Fruit fly (Drosophila melanogaster): Measurements from ENCODE around the gene CG14537.

Gene CG14537

DNA sequence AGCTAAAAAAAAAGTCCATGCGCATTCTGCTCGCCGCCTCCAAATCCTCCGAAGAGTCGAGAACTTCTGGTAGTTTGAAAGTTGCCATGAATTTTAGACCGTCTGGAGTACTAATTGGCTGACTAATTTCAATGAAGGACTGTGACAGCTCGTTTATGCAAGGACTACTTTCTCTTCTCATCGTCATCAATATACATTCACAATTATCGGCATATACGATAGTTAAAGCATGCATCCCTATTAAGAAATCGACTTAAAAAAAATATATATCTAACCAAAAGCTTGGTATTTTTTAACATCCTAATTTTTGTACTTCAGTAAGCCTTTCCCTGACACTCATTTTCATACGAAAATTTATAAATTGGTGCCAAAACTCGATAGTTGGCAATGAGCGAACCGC lies at the start of gene CG14537:
Gene CG14537, plus strand, starts transcription at position 301 of the 400 bp plus-strand sequence.
- TF ChIP-seq Pif1A (GFP tag; optimal IDR thresholded peaks at IDR 0.05) = no peak
- no peak for TF ChIP-seq Ets98B (GFP tag; IDR thresholded peaks at IDR 0.05)
- TF ChIP-seq CG32121 (GFP tag; IDR thresholded peaks at IDR 0.05) = no peak
- TF ChIP-seq EcR (GFP tag; optimal IDR thresholded peaks at IDR 0.05) = no peak
- TF ChIP-seq CG34367 (tag; optimal IDR thresholded peaks at IDR 0.05) = no peak
- TF ChIP-seq CG17806 (tag; optimal IDR thresholded peaks at IDR 0.05) = no peak

DNA sequence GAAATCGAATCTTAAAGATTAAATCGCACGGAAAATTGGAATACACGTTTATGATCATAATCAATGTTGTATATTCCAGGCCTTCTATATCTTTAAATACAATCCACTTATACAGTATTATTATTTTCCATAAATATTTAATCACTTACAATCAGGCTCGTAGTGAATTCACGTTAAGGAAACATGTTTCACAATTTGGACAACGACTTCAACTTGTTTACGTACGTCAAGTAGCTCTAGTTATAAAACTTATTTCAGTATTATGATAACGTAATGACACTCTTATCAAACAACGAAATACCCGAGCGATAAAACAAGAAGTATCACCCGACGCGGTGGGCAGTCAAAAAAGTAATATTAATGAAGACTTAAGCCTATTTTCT lies 48.9 kb upstream of the CG14537 start:
- TF ChIP-seq CG34367 (tag; optimal IDR thresholded peaks at IDR 0.05) = no peak
- TF ChIP-seq D1 (tag; optimal IDR thresholded peaks at IDR 0.05) = no peak
- no peak for TF ChIP-seq Pif1A (GFP tag; optimal IDR thresholded peaks at IDR 0.05)

DNA sequence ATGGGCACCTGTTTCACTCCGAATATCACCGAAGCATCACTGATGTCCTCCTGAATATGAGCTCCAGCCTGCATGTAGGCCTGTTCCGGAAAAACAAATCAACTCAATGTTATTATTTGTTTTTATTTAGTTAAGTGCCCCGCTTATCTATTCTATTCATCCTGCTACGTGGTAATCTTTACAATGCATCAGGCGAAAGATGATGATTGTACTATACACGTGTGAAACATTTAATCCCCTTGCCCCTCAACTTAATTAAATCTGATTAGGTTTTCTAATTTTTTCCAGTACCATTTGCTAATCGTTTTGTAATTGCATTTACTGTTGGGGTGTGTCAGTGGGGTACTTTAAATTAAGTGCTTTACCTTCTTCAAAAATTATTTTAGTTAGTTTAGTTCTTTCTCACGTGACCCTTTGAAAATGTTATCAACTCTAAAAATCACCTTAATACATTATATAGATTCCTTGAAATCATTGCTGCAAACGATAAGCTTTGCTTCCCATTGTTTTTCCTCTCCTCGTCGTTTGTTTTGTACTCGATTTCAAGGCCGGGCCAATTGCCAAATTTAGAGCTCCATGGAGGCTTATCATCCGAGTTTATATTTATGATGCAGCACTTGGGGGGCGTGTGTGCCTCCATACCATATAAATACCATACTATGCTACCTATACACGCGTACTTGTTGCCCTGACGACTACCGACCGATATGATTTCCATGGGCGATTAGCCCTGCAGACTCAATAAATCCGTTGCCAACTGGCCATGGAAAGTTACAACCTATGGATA lies 45.4 kb upstream of the CG14537 start:
- TF ChIP-seq gl (tag; optimal IDR thresholded peaks at IDR 0.05) (no peak), CG8301 (tag; optimal IDR thresholded peaks at IDR 0.05) (no peak), CG9948 (tag; optimal IDR thresholded peaks at IDR 0.05) (no peak), fd96Ca (GFP tag; IDR thresholded peaks at IDR 0.05) (no peak), Snoo (tag; optimal IDR thresholded peaks at IDR 0.05) (no peak), CG17806 (tag; optimal IDR thresholded peaks at IDR 0.05) (no peak), Ets98B (GFP tag; IDR thresholded peaks at IDR 0.05) (no peak), CG8159 (tag; optimal IDR thresholded peaks at IDR 0.05) (no peak), CG13204 (GFP tag; optimal IDR thresholded peaks at IDR 0.05) (no peak), CG4496 (GFP tag; IDR thresholded peaks at IDR 0.05) (no peak), Pif1B (GFP tag; optimal IDR thresholded peaks at IDR 0.05) (no peak), rn (GFP tag; IDR thresholded peaks at IDR 0.05) (no peak), CG34367 (tag; optimal IDR thresholded peaks at IDR 0.05) (no peak), EcR (GFP tag; optimal IDR thresholded peaks at IDR 0.05) (no peak), CG12605 (GFP tag; IDR thresholded peaks at IDR 0.05) (no peak)

DNA sequence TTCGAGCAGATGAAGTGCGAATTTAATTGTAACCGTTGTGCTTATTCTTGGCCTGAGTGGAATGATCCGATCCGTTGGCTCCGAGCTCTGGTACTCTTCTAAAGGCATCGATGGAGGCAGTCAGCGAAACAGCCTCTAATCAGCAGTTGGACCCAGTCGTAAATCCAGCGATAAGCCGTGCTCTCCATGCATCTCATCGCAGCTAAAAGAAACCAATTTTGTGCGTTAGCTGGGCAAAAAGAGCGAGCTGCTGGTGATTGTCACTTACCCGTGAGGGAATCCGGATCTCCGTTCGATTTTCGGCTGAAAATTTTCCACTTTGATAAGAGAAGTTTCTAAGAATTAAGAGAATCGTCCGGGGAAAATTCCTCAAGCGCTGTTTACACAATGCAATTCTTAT lies 44.4 kb upstream of the CG14537 start, which contains the start of gene LKRSDH:
Gene LKRSDH, minus strand, starts transcription at position 101 of the 400 bp plus-strand sequence.
- no peak for TF ChIP-seq CG15710 (tag; optimal IDR thresholded peaks at IDR 0.05)
- 0 out of 2 replicates have a peak, but pooled peaks have one; percentile 17 for TF ChIP-seq CG32121 (GFP tag; IDR thresholded peaks at IDR 0.05)
- TF ChIP-seq gl (tag; optimal IDR thresholded peaks at IDR 0.05) = no peak
- TF ChIP-seq CG8159 (tag; optimal IDR thresholded peaks at IDR 0.05) = no peak
- TF ChIP-seq D1 (tag; optimal IDR thresholded peaks at IDR 0.05) = no peak

DNA sequence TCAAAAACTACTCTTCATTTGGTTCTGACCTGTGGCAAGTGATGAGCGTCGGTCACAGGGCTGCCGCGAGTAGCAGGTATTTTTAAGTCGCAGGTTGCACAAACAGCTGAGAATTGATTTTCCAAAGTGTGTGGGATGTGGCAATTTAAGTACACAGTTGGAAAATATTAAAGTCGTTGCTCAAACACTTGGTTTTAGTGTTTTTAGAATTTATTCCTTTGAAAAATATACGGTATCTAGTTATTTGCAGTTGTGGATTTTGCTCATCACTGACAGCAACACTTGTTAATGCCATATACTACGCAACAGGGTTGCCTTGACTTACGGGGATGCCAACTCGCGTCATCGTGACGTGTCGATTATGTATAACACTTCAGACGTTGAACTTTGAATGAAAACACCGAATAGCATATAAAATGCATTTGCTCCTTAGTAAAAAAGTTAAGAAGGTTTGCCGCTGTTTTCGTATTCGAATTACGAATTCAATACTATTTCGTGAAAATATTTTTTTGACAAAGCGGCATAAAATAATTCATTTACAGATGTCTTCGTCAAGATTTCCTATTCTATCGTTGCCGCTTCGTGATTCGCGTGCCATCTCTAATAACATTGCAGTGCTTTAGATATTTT lies 40.3 kb upstream of the CG14537 start, which contains the start of the genes Herp and r2d2:
Gene Herp, minus strand, starts transcription at position 255 of the 630 bp plus-strand sequence.
Gene r2d2, plus strand, starts transcription at position 344 of the 630 bp plus-strand sequence.
- TF ChIP-seq Pif1B (GFP tag; optimal IDR thresholded peaks at IDR 0.05) (peak; percentile 84), CG10348 (GFP tag; IDR thresholded peaks at IDR 0.05) (peak; percentile 52; the same call in 1 of the 2 replicates), EcR (GFP tag; optimal IDR thresholded peaks at IDR 0.05) (peak; percentile 56), Pif1A (GFP tag; optimal IDR thresholded peaks at IDR 0.05) (peak; percentile 88), CG14655 (GFP tag; optimal IDR thresholded peaks at IDR 0.05) (peak; percentile 87), gl (tag; optimal IDR thresholded peaks at IDR 0.05) (peak; percentile 73), CG17806 (tag; optimal IDR thresholded peaks at IDR 0.05) (peak; percentile 77), CG34367 (tag; optimal IDR thresholded peaks at IDR 0.05) (peak; percentile 84), CG15710 (tag; optimal IDR thresholded peaks at IDR 0.05) (peak; percentile 88), CG32121 (GFP tag; IDR thresholded peaks at IDR 0.05) (peak; percentile 78), Snoo (tag; optimal IDR thresholded peaks at IDR 0.05) (peak; percentile 84), CG12605 (GFP tag; IDR thresholded peaks at IDR 0.05) (peak; percentile 55), CG8159 (tag; optimal IDR thresholded peaks at IDR 0.05) (peak; percentile 88), D1 (tag; optimal IDR thresholded peaks at IDR 0.05) (no peak), rn (GFP tag; IDR thresholded peaks at IDR 0.05) (no peak; the same call in 1 of the 2 replicates), CG4496 (GFP tag; IDR thresholded peaks at IDR 0.05) (peak; percentile 87), CG9948 (tag; optimal IDR thresholded peaks at IDR 0.05) (peak; percentile 82), Ets98B (GFP tag; IDR thresholded peaks at IDR 0.05) (peak; percentile 81), fd96Ca (GFP tag; IDR thresholded peaks at IDR 0.05) (peak; percentile 93), CG13204 (GFP tag; optimal IDR thresholded peaks at IDR 0.05) (no peak), CG8301 (tag; optimal IDR thresholded peaks at IDR 0.05) (peak; percentile 87)

DNA sequence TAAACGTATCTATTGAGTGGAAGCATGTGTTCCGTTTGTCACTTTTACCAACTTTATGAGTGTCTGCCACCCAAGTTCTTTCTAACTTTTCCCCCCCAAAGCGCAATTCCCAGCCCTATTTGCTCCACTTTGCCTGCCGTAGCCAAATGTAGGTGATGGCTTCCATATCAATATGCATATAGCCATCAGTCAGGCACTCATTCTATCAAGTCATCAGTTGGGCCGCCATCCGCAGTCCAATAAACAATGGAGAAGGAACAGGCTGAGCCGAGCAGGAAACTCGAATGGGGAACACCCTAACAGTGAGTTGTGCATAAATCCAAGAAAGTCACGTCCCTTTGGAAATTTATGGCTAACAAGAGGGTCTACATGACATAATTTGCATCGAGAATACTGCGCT lies 32.7 kb upstream of the CG14537 start:
- TF ChIP-seq fd96Ca (GFP tag; IDR thresholded peaks at IDR 0.05) = no peak
- no peak for TF ChIP-seq Snoo (tag; optimal IDR thresholded peaks at IDR 0.05)
- TF ChIP-seq CG12605 (GFP tag; IDR thresholded peaks at IDR 0.05) = no peak
- TF ChIP-seq D1 (tag; optimal IDR thresholded peaks at IDR 0.05) = no peak
- no peak for TF ChIP-seq Pif1A (GFP tag; optimal IDR thresholded peaks at IDR 0.05)
- TF ChIP-seq CG32121 (GFP tag; IDR thresholded peaks at IDR 0.05) = no peak
- no peak for TF ChIP-seq CG34367 (tag; optimal IDR thresholded peaks at IDR 0.05)
- TF ChIP-seq rn (GFP tag; IDR thresholded peaks at IDR 0.05) = no peak
- no peak for TF ChIP-seq CG4496 (GFP tag; IDR thresholded peaks at IDR 0.05)
- TF ChIP-seq CG13204 (GFP tag; optimal IDR thresholded peaks at IDR 0.05) = no peak
- no peak for TF ChIP-seq EcR (GFP tag; optimal IDR thresholded peaks at IDR 0.05)
- no peak for TF ChIP-seq CG14655 (GFP tag; optimal IDR thresholded peaks at IDR 0.05)
- TF ChIP-seq CG17806 (tag; optimal IDR thresholded peaks at IDR 0.05) = no peak
- no peak for TF ChIP-seq Pif1B (GFP tag; optimal IDR thresholded peaks at IDR 0.05)
- no peak for TF ChIP-seq Ets98B (GFP tag; IDR thresholded peaks at IDR 0.05)
- TF ChIP-seq CG10348 (GFP tag; IDR thresholded peaks at IDR 0.05) = no peak

Data from whole organism, pupa.